Worm (Caenorhabditis elegans) whole organism, midembryonic: ENCODE results near the gene sri-9.

Experiments used
- T22C8.4 ChIP-seq: fragments of 200-800 bp; sonication (Bioruptor generic); IDR thresholded peaks from 2 replicates; pipeline ENCODE4 v1.3.6; 2022; ENCODE audit warnings: missing genetic modification characterization, missing compliant biosample characterization
- cog-1 ChIP-seq: sonication (generic microtip); optimal IDR thresholded peaks from 2 replicates; lab custom pipeline; 2016; ENCODE audit warnings: missing genetic modification characterization, missing compliant biosample characterization
- flt-1 ChIP-seq: fragments of 200-800 bp; sonication (Bioruptor generic); IDR thresholded peaks from 2 replicates; pipeline ENCODE4 v1.3.6; 2022; ENCODE audit warnings: missing genetic modification characterization, missing compliant biosample characterization
- klf-2 ChIP-seq: fragments of 200-800 bp; sonication (Bioruptor generic); conservative IDR thresholded peaks from 2 replicates; pipeline ENCODE4 v1.3.6; 2022; ENCODE audit warnings: missing genetic modification reagents, missing genetic modification characterization, missing compliant biosample characterization
- ref-1 ChIP-seq: fragments of 200-800 bp; sonication (Bioruptor generic); conservative IDR thresholded peaks from 2 replicates; pipeline ENCODE4 v1.3.6; 2022; ENCODE audit warnings: missing genetic modification reagents, missing genetic modification characterization, missing compliant biosample characterization
- tab-1 ChIP-seq: fragments of 200-800 bp; sonication (Bioruptor generic); IDR thresholded peaks from 2 replicates; pipeline ENCODE4 v1.3.6; 2022; ENCODE audit warnings: missing genetic modification characterization, missing compliant biosample characterization
- ztf-23 ChIP-seq: fragments of 200-800 bp; sonication (Bioruptor generic); IDR thresholded peaks from 2 replicates; pipeline ENCODE4 v1.3.6; 2022; ENCODE audit warnings: missing genetic modification reagents, missing genetic modification characterization, missing compliant biosample characterization
- ztf-29 ChIP-seq: fragments of 200-800 bp; sonication (Bioruptor generic); IDR thresholded peaks from 2 replicates; pipeline ENCODE4 v1.3.6; 2022; ENCODE audit warnings: missing genetic modification reagents, missing genetic modification characterization, missing compliant biosample characterization

ce11 chrV:17044500-17044899 lies 43.2 kb downstream of the sri-9 start, which contains the start of gene F28B1.2:
- TF ChIP-seq cog-1 (tag; lab: Kevin White, UChicago) (no peak), tab-1 (GFP tag; lab: Robert Waterston, UW) (no peak), ref-1 (no peak), klf-2 (GFP tag; lab: Robert Waterston, UW) (no peak), T22C8.4 (GFP tag; lab: Robert Waterston, UW) (no peak), ztf-29 (GFP tag; lab: Robert Waterston, UW) (no peak), flt-1 (GFP tag; lab: Robert Waterston, UW) (no peak), ztf-23 (GFP tag; lab: Robert Waterston, UW) (no peak)
